Worm (Caenorhabditis elegans) whole organism, L1 larva: ENCODE data around the gene srh-255.

Source experiments
- lir-3 ChIP-seq: sonication (generic microtip); optimal IDR thresholded peaks from 2 replicates; lab custom pipeline; 2016; ENCODE audit warnings: mild to moderate bottlenecking, missing genetic modification characterization, moderate library complexity, missing compliant biosample characterization; ENCODE audit not compliant: poor library complexity
- nhr-12 ChIP-seq: sonication (generic microtip); optimal IDR thresholded peaks from 2 replicates; lab custom pipeline; 2017; ENCODE audit warnings: missing biosample characterization, missing genetic modification characterization
- nhr-237 ChIP-seq: fragments of 150-350 bp; optimal IDR thresholded peaks from 2 replicates; lab custom pipeline; 2014; ENCODE audit warnings: missing biosample characterization, missing genetic modification characterization
- unc-86 ChIP-seq: sonication (generic microtip); optimal IDR thresholded peaks from 2 replicates; lab custom pipeline; 2016; ENCODE audit warnings: missing genetic modification characterization, missing compliant biosample characterization
- ztf-11 ChIP-seq, 2 experiments: sonication (generic microtip); optimal IDR thresholded peaks; 2 replicates each; lab custom pipeline; 2016 to 2017; ENCODE audit warnings: missing genetic modification characterization in 2 of 2, missing biosample characterization in 1 of 2, missing compliant biosample characterization in 1 of 2
- ztf-4 ChIP-seq: fragments of 150-350 bp; optimal IDR thresholded peaks from 2 replicates; lab custom pipeline; 2014; ENCODE audit warnings: missing biosample characterization, missing genetic modification characterization

DNA sequence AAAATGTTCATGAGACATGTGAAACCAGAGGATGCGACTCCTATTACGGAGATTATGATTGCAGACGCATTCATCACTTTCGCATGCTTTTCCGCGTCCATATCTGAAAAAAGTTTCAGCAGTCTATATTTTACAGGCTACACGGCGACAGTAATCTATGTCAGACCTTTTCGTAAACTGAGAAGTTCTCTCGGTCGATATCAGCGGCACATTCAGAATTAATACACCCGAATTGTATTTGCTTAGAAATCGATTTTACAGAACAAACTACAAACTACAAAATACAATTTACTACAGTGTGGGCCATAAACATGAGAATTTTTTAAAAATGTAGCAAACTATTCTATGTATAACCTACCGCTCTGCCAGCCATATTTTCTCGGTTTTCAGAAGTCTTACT, 6.8 kb downstream of the srh-255 start, which contains the start of gene srbc-14:
- TF ChIP-seq lir-3 (no peak), ztf-11 (tag; optimal IDR thresholded peaks at IDR 0.05; lab: Kevin White, UChicago) (no peak), ztf-4 (tag; lab: Kevin White, UChicago) (no peak), unc-86 (tag; lab: Kevin White, UChicago) (no peak), nhr-237 (tag; lab: Kevin White, UChicago) (no peak), nhr-12 (no peak)
